Worm (Caenorhabditis elegans) whole organism, early embryonic: Measurements from ENCODE around the gene smu-2.

Source experiments
- B0310.2 ChIP-seq: sonication (generic microtip); optimal IDR thresholded peaks from 2 replicates; lab custom pipeline; 2016; ENCODE audit warnings: mild to moderate bottlenecking, missing genetic modification characterization, missing compliant biosample characterization
- F13C5.2 ChIP-seq: sonication (generic microtip); optimal IDR thresholded peaks from 2 replicates; lab custom pipeline; 2017; ENCODE audit warnings: mild to moderate bottlenecking, missing genetic modification characterization, inconsistent platforms, missing compliant biosample characterization
- aly-1 ChIP-seq: sonication (generic microtip); optimal IDR thresholded peaks from 2 replicates; lab custom pipeline; 2016; ENCODE audit warnings: missing genetic modification characterization, missing compliant biosample characterization
- ama-1 ChIP-seq: fragments of 150-350 bp; optimal IDR thresholded peaks from 2 replicates; lab custom pipeline; 2014
- ceh-13 ChIP-seq: fragments of 200-800 bp; sonication (Bioruptor generic); optimal IDR thresholded peaks from 2 replicates; lab custom pipeline; 2018; ENCODE audit warnings: mild to moderate bottlenecking, missing genetic modification characterization, missing compliant biosample characterization
- ceh-36 ChIP-seq: sonication (generic microtip); optimal IDR thresholded peaks from 2 replicates; lab custom pipeline; 2016; ENCODE audit warnings: missing genetic modification characterization, inconsistent platforms, missing compliant biosample characterization
- ets-7 ChIP-seq: sonication (generic microtip); optimal IDR thresholded peaks from 2 replicates; lab custom pipeline; 2016; ENCODE audit warnings: missing genotype, missing genetic modification characterization, missing compliant biosample characterization
- flt-1 ChIP-seq: fragments of 200-800 bp; sonication (Bioruptor generic); IDR thresholded peaks from 2 replicates; pipeline ENCODE4 v1.3.6; 2022; ENCODE audit warnings: missing genetic modification characterization, missing compliant biosample characterization
- hmbx-1 ChIP-seq: sonication (generic microtip); optimal IDR thresholded peaks from 2 replicates; lab custom pipeline; 2016; ENCODE audit warnings: mild to moderate bottlenecking, missing genetic modification characterization, missing compliant biosample characterization
- hmg-4 ChIP-seq: fragments of 200-800 bp; sonication (Bioruptor generic); optimal IDR thresholded peaks from 2 replicates; lab custom pipeline; 2018; ENCODE audit warnings: mild to moderate bottlenecking, missing genetic modification characterization, missing compliant biosample characterization
- hnd-1 ChIP-seq: sonication (generic microtip); optimal IDR thresholded peaks from 2 replicates; lab custom pipeline; 2016; ENCODE audit warnings: missing genetic modification characterization, missing compliant biosample characterization
- pes-1 ChIP-seq: fragments of 200-800 bp; sonication (Bioruptor generic); IDR thresholded peaks from 2 replicates; pipeline ENCODE4 v1.3.6; 2022; ENCODE audit warnings: missing genetic modification reagents, missing genetic modification characterization, missing compliant biosample characterization
- scrt-1 ChIP-seq: fragments of 200-800 bp; sonication (Bioruptor generic); IDR thresholded peaks from 2 replicates; pipeline ENCODE4 v1.3.6; 2022; ENCODE audit warnings: missing genetic modification characterization, missing compliant biosample characterization
- sea-1 ChIP-seq: fragments of 200-800 bp; sonication (Bioruptor generic); conservative IDR thresholded peaks from 2 replicates; pipeline ENCODE4 v1.3.6; 2022; ENCODE audit warnings: missing genetic modification characterization, missing compliant biosample characterization
- tbx-11 ChIP-seq: fragments of 200-800 bp; sonication (Bioruptor generic); IDR thresholded peaks from 2 replicates; pipeline ENCODE4 v1.3.6; 2022; ENCODE audit warnings: missing genetic modification characterization, missing compliant biosample characterization
- tbx-37 ChIP-seq: fragments of 200-800 bp; sonication (Bioruptor generic); conservative IDR thresholded peaks from 2 replicates; pipeline ENCODE4 v1.3.6; 2022; ENCODE audit warnings: missing genetic modification reagents, missing genetic modification characterization, missing compliant biosample characterization
- tra-4 ChIP-seq: sonication (generic microtip); optimal IDR thresholded peaks from 2 replicates; lab custom pipeline; 2017; ENCODE audit warnings: missing genetic modification characterization, missing compliant biosample characterization

smu-2 gene

ce11 chrII:3440641-3440926 is 41.6 kb upstream of the smu-2 start, which contains the start of gene C16C8.17:
Gene C16C8.17 (plus strand): TSS chrII:3440827.
- TF ChIP-seq B0310.2 (tag; lab: Kevin White, UChicago) (no peak), ceh-36 (no peak), aly-1 (no peak), F13C5.2 (no peak), flt-1 (GFP tag; lab: Robert Waterston, UW) (no peak), tbx-37 (GFP tag; lab: Robert Waterston, UW) (no peak), tra-4 (tag; lab: Kevin White, UChicago) (no peak), ama-1 (no peak)

ce11 chrII:3441377-3441776 is 40.8 kb upstream of the smu-2 start, which contains the start of gene C16C8.27:
Gene C16C8.27 (plus strand): TSS chrII:3441677.
- TF ChIP-seq ceh-13, result no peak
- no peak for TF ChIP-seq tbx-37 (GFP tag; lab: Robert Waterston, UW)
- no peak for TF ChIP-seq hmg-4 (GFP tag; lab: Kevin White, UChicago)
- TF ChIP-seq hnd-1 (tag; lab: Kevin White, UChicago), result no peak
- TF ChIP-seq ama-1, result no peak
- no peak for TF ChIP-seq flt-1 (GFP tag; lab: Robert Waterston, UW)
- TF ChIP-seq ets-7, result no peak
- no peak for TF ChIP-seq tra-4 (tag; lab: Kevin White, UChicago)
- TF ChIP-seq F13C5.2, result no peak
- no peak for TF ChIP-seq tbx-11 (GFP tag; lab: Robert Waterston, UW)
- TF ChIP-seq ceh-36, result no peak
- TF ChIP-seq sea-1, result no peak
- no peak for TF ChIP-seq B0310.2 (tag; lab: Kevin White, UChicago)
- no peak for TF ChIP-seq pes-1 (GFP tag; lab: Robert Waterston, UW)
- TF ChIP-seq scrt-1 (GFP tag; lab: Robert Waterston, UW), result no peak
- TF ChIP-seq aly-1, result no peak
- TF ChIP-seq hmbx-1 (tag; lab: Kevin White, UChicago), result no peak

ce11 chrII:3443154-3443553 is 39.1 kb upstream of the smu-2 start, which contains the start of gene C16C8.22:
Gene C16C8.22 (minus strand): TSS chrII:3443254.
- TF ChIP-seq flt-1 (GFP tag; lab: Robert Waterston, UW), result no peak
- TF ChIP-seq pes-1 (GFP tag; lab: Robert Waterston, UW), result no peak
- no peak for TF ChIP-seq aly-1
- no peak for TF ChIP-seq ama-1
- TF ChIP-seq hmbx-1 (tag; lab: Kevin White, UChicago), result no peak
- no peak for TF ChIP-seq ets-7
- TF ChIP-seq F13C5.2, result no peak
- no peak for TF ChIP-seq scrt-1 (GFP tag; lab: Robert Waterston, UW)

ce11 chrII:3444280-3444679 is 37.9 kb upstream of the smu-2 start, which contains the start of gene C16C8.4:
Gene C16C8.4 (minus strand): TSS chrII:3444380.
- TF ChIP-seq ets-7, result no peak
- TF ChIP-seq tbx-37 (GFP tag; lab: Robert Waterston, UW), result no peak
- no peak for TF ChIP-seq aly-1
- no peak for TF ChIP-seq hnd-1 (tag; lab: Kevin White, UChicago)
- TF ChIP-seq ceh-13, result no peak
- no peak for TF ChIP-seq scrt-1 (GFP tag; lab: Robert Waterston, UW)
- TF ChIP-seq ama-1, result no peak
- TF ChIP-seq tbx-11 (GFP tag; lab: Robert Waterston, UW), result no peak
- no peak for TF ChIP-seq hmg-4 (GFP tag; lab: Kevin White, UChicago)
- no peak for TF ChIP-seq flt-1 (GFP tag; lab: Robert Waterston, UW)
- TF ChIP-seq F13C5.2, result no peak
- no peak for TF ChIP-seq hmbx-1 (tag; lab: Kevin White, UChicago)
- no peak for TF ChIP-seq ceh-36
- TF ChIP-seq pes-1 (GFP tag; lab: Robert Waterston, UW), result no peak
- no peak for TF ChIP-seq sea-1
- no peak for TF ChIP-seq tra-4 (tag; lab: Kevin White, UChicago)
- TF ChIP-seq B0310.2 (tag; lab: Kevin White, UChicago), result no peak

ce11 chrII:3445285-3445806 is 36.9 kb upstream of the smu-2 start, which contains the start of the genes C16C8.5 and C16C8.16:
Gene C16C8.5 (minus strand): TSS chrII:3445385.
Gene C16C8.16 (plus strand): TSS chrII:3445756.
- TF ChIP-seq F13C5.2 (no peak), pes-1 (GFP tag; lab: Robert Waterston, UW) (no peak), tra-4 (tag; lab: Kevin White, UChicago) (no peak)

- no peak for TF ChIP-seq aly-1
Measured at ce11 chrII:3446647-3447046, 35.6 kb upstream of the smu-2 start, which contains the start of the genes C16C8.20 and gldi-6. Gene C16C8.20 (plus strand): TSS chrII:3446947. Gene gldi-6 (plus strand): TSS chrII:3446947.

- no peak for TF ChIP-seq B0310.2 (tag; lab: Kevin White, UChicago)
- no peak for TF ChIP-seq hmg-4 (GFP tag; lab: Kevin White, UChicago)
- no peak for TF ChIP-seq ceh-36
- no peak for TF ChIP-seq hnd-1 (tag; lab: Kevin White, UChicago)
- no peak for TF ChIP-seq flt-1 (GFP tag; lab: Robert Waterston, UW)
- no peak for TF ChIP-seq aly-1
- no peak for TF ChIP-seq tbx-37 (GFP tag; lab: Robert Waterston, UW)
- TF ChIP-seq tbx-11 (GFP tag; lab: Robert Waterston, UW), result no peak
- TF ChIP-seq ama-1, result no peak
- TF ChIP-seq hmbx-1 (tag; lab: Kevin White, UChicago), result no peak
- TF ChIP-seq sea-1, result no peak
- no peak for TF ChIP-seq pes-1 (GFP tag; lab: Robert Waterston, UW)
- no peak for TF ChIP-seq F13C5.2
- no peak for TF ChIP-seq tra-4 (tag; lab: Kevin White, UChicago)
- TF ChIP-seq ets-7, result no peak
- no peak for TF ChIP-seq ceh-13
- no peak for TF ChIP-seq scrt-1 (GFP tag; lab: Robert Waterston, UW)
Measured at ce11 chrII:3447906-3448305, 34.3 kb upstream of the smu-2 start, which contains the start of gene C16C8.21. Gene C16C8.21 (plus strand): TSS chrII:3448206.

ce11 chrII:3448776-3449280 is 33.4 kb upstream of the smu-2 start, which contains the start of gene C16C8.25:
Gene C16C8.25 (plus strand): TSS chrII:3449230.
- TF ChIP-seq ama-1 (no peak), scrt-1 (GFP tag; lab: Robert Waterston, UW) (no peak), F13C5.2 (no peak), tbx-11 (GFP tag; lab: Robert Waterston, UW) (no peak), ceh-36 (no peak), aly-1 (no peak), tra-4 (tag; lab: Kevin White, UChicago) (no peak), ceh-13 (no peak), pes-1 (GFP tag; lab: Robert Waterston, UW) (no peak), sea-1 (no peak), hmg-4 (GFP tag; lab: Kevin White, UChicago) (no peak), hnd-1 (tag; lab: Kevin White, UChicago) (no peak), B0310.2 (tag; lab: Kevin White, UChicago) (no peak)
